Worm (Caenorhabditis elegans): ENCODE data around the gene str-20.

The str-20 gene

DNA sequence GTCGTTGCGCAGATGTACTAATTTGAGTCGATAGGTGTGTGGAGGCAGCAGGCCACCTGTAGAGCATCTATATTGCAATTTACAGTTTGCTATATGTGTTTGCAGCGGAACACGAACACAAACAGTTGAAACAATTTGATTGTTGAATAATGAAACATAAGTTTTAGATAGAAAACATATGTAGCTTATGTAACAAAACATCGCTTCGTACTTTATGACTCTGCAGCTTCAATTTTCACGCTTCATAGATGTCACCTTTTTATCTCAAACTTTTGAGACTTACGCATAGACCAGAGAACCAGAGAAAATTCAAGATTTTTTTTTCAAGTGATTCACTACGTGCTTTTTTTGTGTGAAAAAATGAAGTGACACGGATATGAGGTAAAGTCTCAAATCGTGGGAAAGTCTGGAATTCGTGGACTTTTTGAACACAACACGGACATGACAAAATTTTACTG is 32.3 kb upstream of the str-20 start, which contains the start of gene fbxb-72:
fbxb-72 (minus strand) TSS at position 58 of the 458 bp plus-strand sequence.
- TF ChIP-seq pqm-1 (tag; optimal IDR thresholded peaks at IDR 0.05) = no peak
- TF ChIP-seq nhr-47 (tag; optimal IDR thresholded peaks at IDR 0.05) = peak; percentile 68
- peak; percentile 3 for TF ChIP-seq irx-1 (tag; optimal IDR thresholded peaks at IDR 0.05)
- TF ChIP-seq nhr-19 (GFP tag; conservative IDR thresholded peaks at IDR 0.05) = peak; percentile 70
- TF ChIP-seq fkh-4 (tag; optimal IDR thresholded peaks at IDR 0.05; ENCODE audit: borderline replicate concordance) = no peak
- TF ChIP-seq nhr-90 (tag; optimal IDR thresholded peaks at IDR 0.05; ENCODE audit: poor library complexity) = peak; percentile 76
- TF ChIP-seq xbp-1 (tag; optimal IDR thresholded peaks at IDR 0.05) = no peak
- peak in 1 of 2 experiments; percentile 85 for TF ChIP-seq lin-35 (GFP tag; optimal IDR thresholded peaks at IDR 0.05)
- TF ChIP-seq elt-2 (tag; optimal IDR thresholded peaks at IDR 0.05) = peak; percentile 60
- TF ChIP-seq sup-37 (GFP tag; optimal IDR thresholded peaks at IDR 0.05) = peak; percentile 55
- peak; percentile 47 for TF ChIP-seq lir-3 (tag; optimal IDR thresholded peaks at IDR 0.05; ENCODE audit: poor library complexity)
- TF ChIP-seq fkh-8 (tag; optimal IDR thresholded peaks at IDR 0.05) = peak; percentile 46
- TF ChIP-seq jun-1 (tag; optimal IDR thresholded peaks at IDR 0.05) = peak; percentile 48
- TF ChIP-seq dsc-1 (tag; optimal IDR thresholded peaks at IDR 0.05) = no peak
- no peak for TF ChIP-seq unc-62 (GFP tag; optimal IDR thresholded peaks at IDR 0.05)
- TF ChIP-seq efl-3 (GFP tag; optimal IDR thresholded peaks at IDR 0.05) = no peak
- TF ChIP-seq nhr-84 (tag; optimal IDR thresholded peaks at IDR 0.05) = peak; percentile 59
- no peak for TF ChIP-seq egl-27 (tag; optimal IDR thresholded peaks at IDR 0.05)
- peak; percentile 37 for TF ChIP-seq lin-39 (tag; optimal IDR thresholded peaks at IDR 0.05)
- TF ChIP-seq efl-1 (optimal IDR thresholded peaks at IDR 0.05) = peak; percentile 37 to 38
- TF ChIP-seq efl-1 (GFP tag; optimal IDR thresholded peaks at IDR 0.05 in 1 of 2) = peak in 1 of 2 experiments; percentile 95
- TF ChIP-seq nhr-237 (tag; optimal IDR thresholded peaks at IDR 0.05) = no peak
- TF ChIP-seq mef-2 (tag; optimal IDR thresholded peaks at IDR 0.05) = no peak
- TF ChIP-seq lin-14 (GFP tag; optimal IDR thresholded peaks at IDR 0.05) = peak; percentile 71
- TF ChIP-seq ceh-90 (tag; optimal IDR thresholded peaks at IDR 0.05) = no peak
- peak; percentile 89 for TF ChIP-seq ama-1 (optimal IDR thresholded peaks at IDR 0.05)
- TF ChIP-seq snu-23 (GFP tag; optimal IDR thresholded peaks at IDR 0.05) = peak; percentile 78
- no peak for TF ChIP-seq nhr-85 (tag)
- peak; percentile 38; the same call in 1 of the 2 replicates for TF ChIP-seq ceh-88 (GFP tag; IDR thresholded peaks at IDR 0.05)
- TF ChIP-seq ztf-11 (tag; optimal IDR thresholded peaks at IDR 0.05) = peak in 1 of 2 experiments; percentile 5
- TF ChIP-seq aly-2 (tag; optimal IDR thresholded peaks at IDR 0.05) = peak; percentile 100
- TF ChIP-seq lsy-2 (tag; optimal IDR thresholded peaks at IDR 0.05) = peak; percentile 51 to 58
- TF ChIP-seq tbx-2 (tag; optimal IDR thresholded peaks at IDR 0.05) = peak; percentile 69
- TF ChIP-seq hpl-2 (GFP tag; optimal IDR thresholded peaks at IDR 0.05) = peak; percentile 75
- no peak for TF ChIP-seq unc-30 (tag; optimal IDR thresholded peaks at IDR 0.05)
- TF ChIP-seq swsn-7 (tag; optimal IDR thresholded peaks at IDR 0.05) = peak; percentile 7
- TF ChIP-seq ets-5 (GFP tag; IDR thresholded peaks at IDR 0.05) = no peak
- peak; percentile 17 for TF ChIP-seq nhr-11 (tag; optimal IDR thresholded peaks at IDR 0.05)
- TF ChIP-seq C04F5.9 (tag; optimal IDR thresholded peaks at IDR 0.05) = peak; percentile 21
- TF ChIP-seq elt-3 (tag; optimal IDR thresholded peaks at IDR 0.05) = peak in 2 of 6 experiments; percentile 12 to 20
- TF ChIP-seq snpc-4 (tag; optimal IDR thresholded peaks at IDR 0.05) = no peak
- peak; percentile 23 for TF ChIP-seq zip-4 (GFP tag; optimal IDR thresholded peaks at IDR 0.05)
- peak; percentile 92 for TF ChIP-seq C16A3.4 (tag; optimal IDR thresholded peaks at IDR 0.05)
- TF ChIP-seq nhr-71 (tag; optimal IDR thresholded peaks at IDR 0.05) = peak; percentile 84
- TF ChIP-seq ztf-4 (tag; optimal IDR thresholded peaks at IDR 0.05) = peak; percentile 85
- TF ChIP-seq rnt-1 (tag; optimal IDR thresholded peaks at IDR 0.05) = peak; percentile 53
- no peak for TF ChIP-seq F16B12.6 (tag; optimal IDR thresholded peaks at IDR 0.05)
- TF ChIP-seq zag-1 (tag; optimal IDR thresholded peaks at IDR 0.05) = no peak
- no peak for TF ChIP-seq nhr-77 (tag; optimal IDR thresholded peaks at IDR 0.05)
- no peak for TF ChIP-seq ceh-82 (tag; optimal IDR thresholded peaks at IDR 0.05)
- TF ChIP-seq nhr-20 (tag; optimal IDR thresholded peaks at IDR 0.05) = peak; percentile 51
